Fruit fly (Drosophila melanogaster) whole organism, embryonic: ENCODE measurements around the gene Trf4-1.

Source experiments
- Antp ChIP-seq: fragments of 200-800 bp; sonication (Bioruptor generic); optimal IDR thresholded peaks from 3 replicates; lab custom pipeline; 2016; ENCODE audit warnings: missing biosample characterization, missing genetic modification characterization
- BEAF-32 ChIP-seq: fragments of 200-800 bp; sonication (Bioruptor generic); optimal IDR thresholded peaks from 3 replicates; lab custom pipeline; 2017; ENCODE audit warnings: missing biosample characterization, missing genetic modification characterization, mild to moderate bottlenecking, moderate library complexity, missing genetic modification reagents
- CG10147 ChIP-seq: fragments of 200-800 bp; sonication (Bioruptor generic); optimal IDR thresholded peaks from 2 replicates; lab custom pipeline; 2019; ENCODE audit warnings: missing biosample characterization, mild to moderate bottlenecking, missing genetic modification characterization, moderate library complexity
- CG10979 ChIP-seq: fragments of 200-800 bp; sonication (Bioruptor generic); optimal IDR thresholded peaks from 2 replicates; lab custom pipeline; 2018; ENCODE audit warnings: missing biosample characterization, mild to moderate bottlenecking, missing genetic modification characterization, moderate library complexity
- CG14860 ChIP-seq: fragments of 200-800 bp; sonication (Bioruptor generic); IDR thresholded peaks from 3 replicates; pipeline ENCODE4 v1.3.6; 2022; ENCODE audit warnings: missing biosample characterization, missing genetic modification characterization; ENCODE audit not compliant: partially characterized antibody
- CG16813 ChIP-seq: fragments of 200-800 bp; sonication (Bioruptor generic); IDR thresholded peaks from 3 replicates; pipeline ENCODE4 v1.3.6; 2022; ENCODE audit warnings: missing biosample characterization, missing genetic modification characterization; ENCODE audit not compliant: partially characterized antibody
- CG17912 ChIP-seq: fragments of 200-800 bp; sonication (Bioruptor generic); optimal IDR thresholded peaks from 2 replicates; lab custom pipeline; 2018; ENCODE audit warnings: missing biosample characterization, mild to moderate bottlenecking, missing genetic modification characterization
- CG18764 ChIP-seq: fragments of 200-800 bp; sonication (Bioruptor generic); optimal IDR thresholded peaks from 3 replicates; lab custom pipeline; 2016; ENCODE audit warnings: missing biosample characterization, missing genetic modification characterization
- CG2678 ChIP-seq: fragments of 200-800 bp; sonication (Bioruptor generic); optimal IDR thresholded peaks from 3 replicates; lab custom pipeline; 2019; ENCODE audit warnings: missing biosample characterization, mild to moderate bottlenecking, missing genetic modification characterization, moderate library complexity
- CG2889 ChIP-seq: fragments of 200-800 bp; sonication (Bioruptor generic); IDR thresholded peaks from 3 replicates; pipeline ENCODE4 v1.3.6; 2022; ENCODE audit warnings: missing biosample characterization, missing genetic modification characterization
- CG30020 ChIP-seq: fragments of 200-800 bp; optimal IDR thresholded peaks from 2 replicates; lab custom pipeline; 2019; ENCODE audit warnings: missing biosample characterization, mild to moderate bottlenecking, missing genetic modification characterization, moderate library complexity
- CG33557 ChIP-seq: fragments of 200-800 bp; sonication (Bioruptor generic); optimal IDR thresholded peaks from 2 replicates; lab custom pipeline; 2019; ENCODE audit warnings: missing biosample characterization, mild to moderate bottlenecking, missing genetic modification characterization, moderate library complexity
- CG6813 ChIP-seq: fragments of 200-800 bp; sonication (Bioruptor generic); optimal IDR thresholded peaks from 2 replicates; lab custom pipeline; 2017; ENCODE audit warnings: missing biosample characterization, missing genetic modification characterization, mild to moderate bottlenecking, moderate library complexity, missing genetic modification reagents
- CG8359 ChIP-seq: fragments of 200-800 bp; sonication (Bioruptor generic); optimal IDR thresholded peaks from 2 replicates; lab custom pipeline; 2017; ENCODE audit warnings: missing biosample characterization, mild to moderate bottlenecking, missing genetic modification characterization, borderline replicate concordance
- CG9609 ChIP-seq: fragments of 200-800 bp; sonication (Bioruptor generic); optimal IDR thresholded peaks from 3 replicates; lab custom pipeline; 2016; ENCODE audit warnings: missing biosample characterization, missing genetic modification characterization
- Chrac-16 ChIP-seq: fragments of 200-800 bp; sonication (Bioruptor generic); optimal IDR thresholded peaks from 3 replicates; lab custom pipeline; 2016; ENCODE audit warnings: missing biosample characterization, missing genetic modification characterization
- Dp ChIP-seq: fragments of 200-800 bp; sonication (Bioruptor generic); optimal IDR thresholded peaks from 2 replicates; lab custom pipeline; 2018; ENCODE audit warnings: missing biosample characterization, mild to moderate bottlenecking, missing genetic modification characterization, moderate library complexity
- E2f1 ChIP-seq: fragments of 200-800 bp; sonication (Bioruptor generic); IDR thresholded peaks from 2 replicates; pipeline ENCODE4 v1.3.6; 2022; ENCODE audit warnings: missing biosample characterization, missing genetic modification characterization
- ERR ChIP-seq: fragments of 200-800 bp; sonication (Bioruptor generic); optimal IDR thresholded peaks from 2 replicates; lab custom pipeline; 2016; ENCODE audit warnings: missing biosample characterization, missing genetic modification characterization
- Hr3 ChIP-seq: fragments of 200-800 bp; sonication (Bioruptor generic); optimal IDR thresholded peaks from 3 replicates; lab custom pipeline; 2016; ENCODE audit warnings: missing biosample characterization, missing genetic modification characterization
- NC2β ChIP-seq: fragments of 200-800 bp; sonication (Bioruptor generic); optimal IDR thresholded peaks from 2 replicates; lab custom pipeline; 2016; ENCODE audit warnings: missing biosample characterization, missing genetic modification characterization
- Oaz ChIP-seq: fragments of 200-800 bp; sonication (Bioruptor generic); IDR thresholded peaks from 2 replicates; pipeline ENCODE4 v1.3.6; 2022; ENCODE audit warnings: missing biosample characterization, missing genetic modification characterization
- Side ChIP-seq: fragments of 200-800 bp; sonication (Bioruptor generic); optimal IDR thresholded peaks from 2 replicates; lab custom pipeline; 2016; ENCODE audit warnings: missing biosample characterization, missing genetic modification characterization
- Sin3A ChIP-seq: fragments of >200 bp; optimal IDR thresholded peaks from 2 replicates; lab custom pipeline; 2018
- Ssrp ChIP-seq: fragments of 200-800 bp; sonication (Bioruptor generic); optimal IDR thresholded peaks from 2 replicates; lab custom pipeline; 2018; ENCODE audit warnings: missing biosample characterization, mild to moderate bottlenecking, missing genetic modification characterization, moderate library complexity
- Usf ChIP-seq: fragments of 200-800 bp; sonication (Bioruptor generic); optimal IDR thresholded peaks from 2 replicates; lab custom pipeline; 2017; ENCODE audit warnings: missing genotype, missing biosample characterization, missing genetic modification characterization
- ac ChIP-seq: fragments of 200-800 bp; sonication (Bioruptor generic); optimal IDR thresholded peaks from 3 replicates; lab custom pipeline; 2017; ENCODE audit warnings: missing biosample characterization, mild to moderate bottlenecking, missing genetic modification characterization
- al ChIP-seq: fragments of 200-800 bp; sonication (Bioruptor generic); IDR thresholded peaks from 2 replicates; pipeline ENCODE4 v1.3.6; 2022; ENCODE audit warnings: missing biosample characterization, missing genetic modification characterization
- cad ChIP-seq: fragments of >200 bp; optimal IDR thresholded peaks from 2 replicates; lab custom pipeline; 2017; ENCODE audit warnings: missing biosample characterization, missing genetic modification characterization
- crol ChIP-seq: fragments of 200-800 bp; sonication (Bioruptor generic); IDR thresholded peaks from 2 replicates; pipeline ENCODE4 v1.3.6; 2022; ENCODE audit warnings: missing biosample characterization, missing genetic modification characterization
- ems ChIP-seq: fragments of 200-800 bp; sonication (Bioruptor generic); optimal IDR thresholded peaks from 3 replicates; lab custom pipeline; 2016; ENCODE audit warnings: missing biosample characterization, missing genetic modification characterization
- fd102C ChIP-seq: fragments of 200-800 bp; sonication (Bioruptor generic); optimal IDR thresholded peaks from 2 replicates; lab custom pipeline; 2018; ENCODE audit warnings: missing biosample characterization, mild to moderate bottlenecking, missing genetic modification characterization, moderate library complexity
- fu2 ChIP-seq: fragments of 200-800 bp; sonication (Bioruptor generic); optimal IDR thresholded peaks from 2 replicates; lab custom pipeline; 2016; ENCODE audit warnings: missing biosample characterization, missing genetic modification characterization
- grau ChIP-seq: fragments of 200-800 bp; optimal IDR thresholded peaks from 3 replicates; lab custom pipeline; 2019; ENCODE audit warnings: missing biosample characterization, mild to moderate bottlenecking, missing genetic modification characterization, moderate library complexity
- inv ChIP-seq: fragments of 200-800 bp; sonication (Bioruptor generic); IDR thresholded peaks from 2 replicates; pipeline ENCODE4 v1.3.6; 2022; ENCODE audit warnings: missing biosample characterization, missing genetic modification characterization; ENCODE audit not compliant: partially characterized antibody
- jumu ChIP-seq: fragments of 200-800 bp; sonication (Bioruptor generic); optimal IDR thresholded peaks from 3 replicates; lab custom pipeline; 2016; ENCODE audit warnings: missing biosample characterization, missing genetic modification characterization
- kni ChIP-seq: fragments of 200-800 bp; sonication (Bioruptor generic); optimal IDR thresholded peaks from 3 replicates; lab custom pipeline; 2017; ENCODE audit warnings: mild to moderate bottlenecking, missing biosample characterization, missing genetic modification reagents, missing genetic modification characterization
- lab ChIP-seq: fragments of 200-800 bp; sonication (Bioruptor generic); optimal IDR thresholded peaks from 3 replicates; lab custom pipeline; 2017; ENCODE audit warnings: missing biosample characterization, missing genetic modification characterization, mild to moderate bottlenecking, moderate library complexity, missing genetic modification reagents
- maf-S ChIP-seq: fragments of 200-800 bp; sonication (Bioruptor generic); optimal IDR thresholded peaks from 2 replicates; lab custom pipeline; 2016; ENCODE audit warnings: missing biosample characterization, missing genetic modification characterization
- mirr ChIP-seq: fragments of 200-800 bp; sonication (Bioruptor generic); optimal IDR thresholded peaks from 3 replicates; lab custom pipeline; 2018; ENCODE audit warnings: missing biosample characterization, mild to moderate bottlenecking, missing genetic modification characterization
- mld ChIP-seq: fragments of 200-800 bp; sonication (Bioruptor generic); IDR thresholded peaks from 3 replicates; pipeline ENCODE4 v1.3.6; 2022; ENCODE audit warnings: missing biosample characterization, missing genetic modification characterization; ENCODE audit not compliant: partially characterized antibody
- nmo ChIP-seq: fragments of 200-800 bp; sonication (Bioruptor generic); optimal IDR thresholded peaks from 2 replicates; lab custom pipeline; 2018; ENCODE audit warnings: missing biosample characterization, mild to moderate bottlenecking, missing genetic modification characterization, moderate library complexity
- pho ChIP-seq: fragments of 200-800 bp; sonication (Bioruptor generic); optimal IDR thresholded peaks from 2 replicates; lab custom pipeline; 2016; ENCODE audit warnings: missing biosample characterization, missing genetic modification characterization
- pita ChIP-seq: fragments of 200-800 bp; sonication (Bioruptor generic); optimal IDR thresholded peaks from 2 replicates; lab custom pipeline; 2017; ENCODE audit warnings: missing biosample characterization, mild to moderate bottlenecking, missing genetic modification characterization
- ranshi ChIP-seq: fragments of 200-800 bp; sonication (Bioruptor generic); IDR thresholded peaks from 2 replicates; pipeline ENCODE4 v1.3.6; 2022; ENCODE audit warnings: missing biosample characterization, missing genetic modification characterization
- sens-2 ChIP-seq: fragments of 200-800 bp; sonication (Bioruptor generic); IDR thresholded peaks from 2 replicates; pipeline ENCODE4 v1.3.6; 2022; ENCODE audit warnings: missing biosample characterization, missing genetic modification characterization
- shn ChIP-seq: fragments of 200-800 bp; sonication (Bioruptor generic); optimal IDR thresholded peaks from 3 replicates; lab custom pipeline; 2016; ENCODE audit warnings: missing biosample characterization, missing genetic modification characterization
- tio ChIP-seq: fragments of 200-800 bp; sonication (Bioruptor generic); optimal IDR thresholded peaks from 2 replicates; lab custom pipeline; 2017; ENCODE audit warnings: missing biosample characterization, missing genetic modification characterization, inconsistent platforms
- twi ChIP-seq: fragments of 200-800 bp; optimal IDR thresholded peaks from 2 replicates; lab custom pipeline; 2019; ENCODE audit warnings: missing biosample characterization, mild to moderate bottlenecking, missing genetic modification characterization, moderate library complexity
- vvl ChIP-seq: fragments of 200-800 bp; sonication (Bioruptor generic); IDR thresholded peaks from 2 replicates; pipeline ENCODE4 v1.3.6; 2022; ENCODE audit warnings: missing biosample characterization, missing genetic modification characterization
- zen2 ChIP-seq: fragments of 200-800 bp; sonication (Bioruptor generic); IDR thresholded peaks from 3 replicates; pipeline ENCODE4 v1.3.6; 2022; ENCODE audit warnings: missing biosample characterization, missing genetic modification characterization; ENCODE audit not compliant: partially characterized antibody
- zfh1 ChIP-seq: fragments of 200-800 bp; sonication (Bioruptor generic); IDR thresholded peaks from 3 replicates; pipeline ENCODE4 v1.3.6; 2022; ENCODE audit warnings: missing biosample characterization, missing genetic modification characterization

Gene Trf4-1

DNA sequence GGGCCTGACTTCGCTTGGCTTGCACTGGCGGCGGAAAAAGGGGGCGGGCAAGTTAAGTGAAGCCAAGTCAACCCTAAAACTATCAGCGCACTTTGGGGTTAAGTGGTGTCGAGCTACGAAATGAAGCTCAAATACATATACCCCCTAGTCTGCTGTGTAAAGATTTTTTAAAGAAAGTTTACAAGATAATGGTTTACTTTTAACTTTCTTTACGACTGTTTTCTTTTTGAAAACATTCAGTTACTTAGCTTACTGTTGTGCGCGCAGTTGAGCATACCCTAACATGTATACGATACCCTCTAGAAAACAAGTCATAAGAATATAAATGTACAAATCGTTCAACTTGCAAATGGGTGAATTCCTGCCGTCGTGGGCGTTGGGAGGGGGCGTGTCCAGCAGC is 17.4 kb upstream of the Trf4-1 start (continued):
- no peak for TF ChIP-seq CG33557 (GFP tag; lab: Kevin White, UChicago)
- TF ChIP-seq ERR (GFP tag; lab: Kevin White, UChicago): no peak
- TF ChIP-seq Antp: peak; percentile 41
- no peak for TF ChIP-seq CG16813 (GFP tag; lab: Robert Waterston, UW)
- TF ChIP-seq mld: no peak
- TF ChIP-seq Oaz (GFP tag; lab: Robert Waterston, UW): 0 out of 2 replicates have a peak, but pooled peaks have one; percentile 17
- no peak for TF ChIP-seq jumu
- TF ChIP-seq sens-2 (GFP tag; lab: Robert Waterston, UW): no peak
- TF ChIP-seq CG6813 (GFP tag; lab: Kevin White, UChicago): peak; percentile 29
- TF ChIP-seq vvl (GFP tag; lab: Robert Waterston, UW): peak; percentile 24; the same call in 1 of the 2 replicates
- no peak for TF ChIP-seq E2f1 (GFP tag; lab: Robert Waterston, UW)
- TF ChIP-seq Usf (GFP tag; lab: Kevin White, UChicago): no peak
- TF ChIP-seq CG17912 (GFP tag; lab: Kevin White, UChicago): no peak
- no peak for TF ChIP-seq CG2678 (tag; lab: Kevin White, UChicago)
- no peak for TF ChIP-seq CG9609 (GFP tag; lab: Kevin White, UChicago)
- TF ChIP-seq nmo (GFP tag; lab: Kevin White, UChicago): no peak
- no peak for TF ChIP-seq Sin3A (lab: Kevin White, UChicago)
- no peak for TF ChIP-seq crol (GFP tag; lab: Robert Waterston, UW)
- peak; percentile 15 for TF ChIP-seq Ssrp
- TF ChIP-seq Side (GFP tag; lab: Kevin White, UChicago): no peak
- TF ChIP-seq cad (GFP tag; lab: Kevin White, UChicago): no peak
- TF ChIP-seq zfh1 (GFP tag; lab: Robert Waterston, UW): no peak
- no peak for TF ChIP-seq CG8359 (GFP tag; lab: Kevin White, UChicago)
- TF ChIP-seq tio (GFP tag; lab: Kevin White, UChicago): no peak
- TF ChIP-seq CG18764 (GFP tag; lab: Kevin White, UChicago): no peak
- no peak for TF ChIP-seq maf-S (GFP tag; lab: Kevin White, UChicago)
- no peak for TF ChIP-seq fd102C
- peak; percentile 8 for TF ChIP-seq Hr3 (GFP tag; lab: Kevin White, UChicago)
- TF ChIP-seq CG2889 (GFP tag; lab: Robert Waterston, UW): 0 out of 3 replicates have a peak, but pooled peaks have one; percentile 42
- TF ChIP-seq al (GFP tag; lab: Robert Waterston, UW): no peak
- TF ChIP-seq Dp (GFP tag; lab: Kevin White, UChicago): no peak
- peak; percentile 22 for TF ChIP-seq CG10979
- TF ChIP-seq shn (GFP tag; lab: Kevin White, UChicago): peak; percentile 1
- no peak for TF ChIP-seq NC2β (GFP tag; lab: Kevin White, UChicago)
- TF ChIP-seq CG30020 (tag; lab: Kevin White, UChicago): no peak
- TF ChIP-seq mirr (GFP tag; lab: Kevin White, UChicago): no peak
- no peak for TF ChIP-seq BEAF-32 (GFP tag; lab: Kevin White, UChicago)
- TF ChIP-seq kni (GFP tag; lab: Kevin White, UChicago): no peak
- TF ChIP-seq ac (GFP tag; lab: Kevin White, UChicago): no peak
- TF ChIP-seq twi (tag; lab: Kevin White, UChicago): no peak
- TF ChIP-seq inv (GFP tag; lab: Robert Waterston, UW): no peak
- TF ChIP-seq ranshi (GFP tag; lab: Robert Waterston, UW): no peak
- no peak for TF ChIP-seq CG10147
- TF ChIP-seq fu2 (GFP tag; lab: Kevin White, UChicago): no peak
- TF ChIP-seq zen2 (GFP tag; lab: Robert Waterston, UW): no peak
- TF ChIP-seq pho: peak; percentile 3
- no peak for TF ChIP-seq CG14860
- TF ChIP-seq grau (tag; lab: Kevin White, UChicago): no peak
- TF ChIP-seq Chrac-16 (GFP tag; lab: Kevin White, UChicago): no peak
- TF ChIP-seq ems (GFP tag; lab: Kevin White, UChicago): no peak
- TF ChIP-seq lab (GFP tag; lab: Kevin White, UChicago): no peak
- no peak for TF ChIP-seq pita (GFP tag; lab: Kevin White, UChicago)
